Fruit fly (Drosophila melanogaster) whole organism: Measurements from ENCODE around the gene CG11458.

Experiments used
- CG8478 ChIP-seq: fragments of >200 bp; optimal IDR thresholded peaks from 2 replicates; lab custom pipeline; 2018; ENCODE audit warnings: inconsistent platforms
- EcR ChIP-seq, 2 experiments: fragments of >200 bp; optimal IDR thresholded peaks; 2 replicates each; lab custom pipeline; 2017; ENCODE audit warnings: missing biosample characterization in 2 of 2, missing genetic modification characterization in 2 of 2, missing genetic modification reagents in 2 of 2
- pan ChIP-seq: fragments of >200 bp; optimal IDR thresholded peaks from 2 replicates; lab custom pipeline; 2017
- psq ChIP-seq: fragments of >200 bp; optimal IDR thresholded peaks from 2 replicates; lab custom pipeline; 2017

dm6 chr3L:20918945-20919344, 13.3 kb downstream of the CG11458 start:
- TF ChIP-seq CG8478, result no peak
- TF ChIP-seq psq, result no peak
- no peak for TF ChIP-seq EcR (GFP tag; optimal IDR thresholded peaks at IDR 0.05; lab: Kevin White, UChicago)
- TF ChIP-seq pan (lab: Kevin White, UChicago), result no peak
